Fruit fly (Drosophila melanogaster) Kc167 (cell line): ENCODE data around the gene CAH7.

Source experiments
- Myc ChIP-seq: fragments of >200 bp; optimal IDR thresholded peaks from 2 replicates; lab custom pipeline; 2017; ENCODE audit warnings: missing external identifiers
- Sin3A ChIP-seq: fragments of >200 bp; optimal IDR thresholded peaks from 2 replicates; lab custom pipeline; 2018; ENCODE audit warnings: missing external identifiers
- h ChIP-seq: fragments of >200 bp; optimal IDR thresholded peaks from 3 replicates; lab custom pipeline; 2018; ENCODE audit warnings: missing external identifiers
- psq ChIP-seq: fragments of >200 bp; optimal IDR thresholded peaks from 2 replicates; lab custom pipeline; 2017; ENCODE audit warnings: missing external identifiers
- ttk ChIP-seq: sonication (Bioruptor generic); optimal IDR thresholded peaks from 2 replicates; lab custom pipeline; 2017; ENCODE audit warnings: missing external identifiers

dm6 chr3R:10083077-10083476, 29.0 kb upstream of the CAH7 start:
- TF ChIP-seq psq (no peak), Sin3A (lab: Kevin White, UChicago) (no peak), h (no peak), Myc (lab: Kevin White, UChicago) (no peak), ttk (lab: Kevin White, UChicago) (no peak)
